Worm (Caenorhabditis elegans): ENCODE measurements around the gene F38B2.2.

F38B2.2 gene

DNA sequence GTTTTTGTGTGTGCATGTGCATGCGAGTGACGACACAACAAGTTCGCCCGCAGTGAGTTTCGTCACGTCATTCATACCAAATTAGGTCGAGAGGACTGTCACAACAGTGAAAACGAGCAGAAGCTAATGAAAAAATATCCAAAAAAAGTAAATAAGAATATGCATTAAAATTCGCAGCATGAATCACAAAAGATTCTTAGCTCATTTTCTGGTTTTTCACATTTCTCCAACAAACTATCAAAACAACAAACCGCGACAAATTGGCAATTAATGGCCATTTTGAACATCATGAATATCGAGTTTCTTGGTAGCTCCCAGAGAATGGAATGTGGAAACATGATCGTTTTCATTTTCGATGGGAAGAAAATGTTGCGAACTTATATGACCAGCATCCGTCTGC is 35.6 kb downstream of the F38B2.2 start:
- TF ChIP-seq grh-1 (GFP tag; IDR thresholded peaks at IDR 0.05) = no peak
- TF ChIP-seq ceh-90 (tag; optimal IDR thresholded peaks at IDR 0.05) = no peak
- no peak for TF ChIP-seq swsn-7 (tag; optimal IDR thresholded peaks at IDR 0.05)
- no peak for TF ChIP-seq lir-3 (tag; optimal IDR thresholded peaks at IDR 0.05; ENCODE audit: poor library complexity)
- no peak for TF ChIP-seq xbp-1 (tag; optimal IDR thresholded peaks at IDR 0.05)
- TF ChIP-seq tlp-1 (tag; optimal IDR thresholded peaks at IDR 0.05) = no peak
- TF ChIP-seq C34B4.2 (tag; optimal IDR thresholded peaks at IDR 0.05) = no peak
- no peak for TF ChIP-seq nhr-28 (tag; optimal IDR thresholded peaks at IDR 0.05)
- TF ChIP-seq nhr-77 (tag; optimal IDR thresholded peaks at IDR 0.05) = no peak
- no peak for TF ChIP-seq ceh-63 (GFP tag; optimal IDR thresholded peaks at IDR 0.05)
- no peak for TF ChIP-seq lin-35 (GFP tag; optimal IDR thresholded peaks at IDR 0.05)

- no peak for TF ChIP-seq skn-1 (tag; optimal IDR thresholded peaks at IDR 0.05)
- TF ChIP-seq unc-130 (tag; optimal IDR thresholded peaks at IDR 0.05) = no peak
- no peak for TF ChIP-seq unc-30 (tag; optimal IDR thresholded peaks at IDR 0.05)
- peak in 1 of 2 experiments; percentile 26 for TF ChIP-seq lsy-2 (tag; optimal IDR thresholded peaks at IDR 0.05)
- TF ChIP-seq ceh-8 (GFP tag; optimal IDR thresholded peaks at IDR 0.05) = no peak
- no peak for TF ChIP-seq swsn-7 (tag; optimal IDR thresholded peaks at IDR 0.05)
- no peak for TF ChIP-seq aly-2 (tag; optimal IDR thresholded peaks at IDR 0.05)
- TF ChIP-seq ceh-63 (GFP tag; optimal IDR thresholded peaks at IDR 0.05) = peak; percentile 20
- no peak for TF ChIP-seq elt-3 (tag; optimal IDR thresholded peaks at IDR 0.05)
- peak; percentile 72 for TF ChIP-seq lin-14 (GFP tag; optimal IDR thresholded peaks at IDR 0.05)
- TF ChIP-seq efl-1 (optimal IDR thresholded peaks at IDR 0.05) = no peak
- peak in 1 of 2 experiments; percentile 10 for TF ChIP-seq efl-1 (GFP tag; optimal IDR thresholded peaks at IDR 0.05 in 1 of 2)
- TF ChIP-seq unc-86 (tag; optimal IDR thresholded peaks at IDR 0.05) = peak; percentile 12
Measured at ce11 chrX:11241479-11241878, 37.7 kb downstream of the F38B2.2 start.

- TF ChIP-seq fos-1 (tag; optimal IDR thresholded peaks at IDR 0.05) (no peak), efl-1 (optimal IDR thresholded peaks at IDR 0.05) (no peak), efl-1 (GFP tag; optimal IDR thresholded peaks at IDR 0.05 in 1 of 2) (peak in 1 of 2 experiments; percentile 67), sup-37 (GFP tag; optimal IDR thresholded peaks at IDR 0.05) (no peak), nhr-85 (tag) (no peak), nhr-90 (tag; optimal IDR thresholded peaks at IDR 0.05; ENCODE audit: poor library complexity) (no peak), alr-1 (tag; optimal IDR thresholded peaks at IDR 0.05; ENCODE audit: borderline replicate concordance) (no peak), lin-14 (GFP tag; optimal IDR thresholded peaks at IDR 0.05) (peak; percentile 60), nhr-20 (tag; optimal IDR thresholded peaks at IDR 0.05) (no peak), tbx-2 (tag; optimal IDR thresholded peaks at IDR 0.05) (no peak)
Measured at ce11 chrX:11240585-11241115, 38.5 kb downstream of the F38B2.2 start, which contains the start of gene C34F6.10. Gene C34F6.10, minus strand, starts transcription at chrX:11240635.
